Worm (Caenorhabditis elegans) whole organism, L4 larva: ENCODE results near the gene ZC477.3.

Source experiments
- D1046.2 ChIP-seq: fragments of 200-800 bp; sonication (Bioruptor generic); IDR thresholded peaks from 2 replicates; pipeline ENCODE4 v1.3.6; 2022; ENCODE audit warnings: missing genetic modification characterization, missing compliant biosample characterization
- F10B5.3 ChIP-seq: sonication (generic microtip); optimal IDR thresholded peaks from 2 replicates; lab custom pipeline; 2016; ENCODE audit warnings: mild to moderate bottlenecking, missing genetic modification characterization, missing compliant biosample characterization
- F37D6.2 ChIP-seq: sonication (generic microtip); optimal IDR thresholded peaks from 2 replicates; lab custom pipeline; 2016; ENCODE audit warnings: mild to moderate bottlenecking, missing genetic modification characterization, missing compliant biosample characterization
- F49E8.2 ChIP-seq: sonication (generic microtip); optimal IDR thresholded peaks from 2 replicates; lab custom pipeline; 2016; ENCODE audit warnings: missing compliant biosample characterization, mild to moderate bottlenecking, missing genetic modification characterization, borderline replicate concordance
- T26A8.4 ChIP-seq: fragments of 200-800 bp; sonication (Bioruptor generic); IDR thresholded peaks from 2 replicates; pipeline ENCODE4 v1.3.6; 2022; ENCODE audit warnings: missing genetic modification characterization, missing compliant biosample characterization
- Y48G9A.11 ChIP-seq: fragments of 200-800 bp; sonication (Bioruptor generic); IDR thresholded peaks from 2 replicates; pipeline ENCODE4 v1.3.6; 2022; ENCODE audit warnings: missing genetic modification reagents, missing genetic modification characterization, missing compliant biosample characterization
- ZK337.2 ChIP-seq: fragments of 200-800 bp; sonication (Bioruptor generic); IDR thresholded peaks from 2 replicates; pipeline ENCODE4 v1.3.6; 2022; ENCODE audit warnings: missing genetic modification reagents, missing genetic modification characterization, missing compliant biosample characterization
- ZK546.5 ChIP-seq, 2 experiments: sonication (generic microtip); optimal IDR thresholded peaks; 2 replicates each; lab custom pipeline; 2017; ENCODE audit warnings: missing biosample characterization in 2 of 2, missing genetic modification characterization in 2 of 2
- aha-1 ChIP-seq: fragments of 150-350 bp; peaks from one replicate; lab custom pipeline; 2014; ENCODE audit warnings: missing biosample characterization, missing genetic modification characterization
- aly-2 ChIP-seq: sonication (generic microtip); optimal IDR thresholded peaks from 2 replicates; lab custom pipeline; 2018; ENCODE audit warnings: missing biosample characterization, missing genetic modification characterization
- ama-1 ChIP-seq: fragments of 150-350 bp; optimal IDR thresholded peaks from 2 replicates; lab custom pipeline; 2014; ENCODE audit warnings: inconsistent platforms, mixed read lengths
- ceh-20 ChIP-seq: fragments of 200-800 bp; sonication (Bioruptor generic); IDR thresholded peaks from 2 replicates; pipeline ENCODE4 v1.3.6; 2022; ENCODE audit warnings: missing genetic modification reagents, missing genetic modification characterization, missing compliant biosample characterization
- ces-1 ChIP-seq: fragments of 150-350 bp; sonication (generic microtip); optimal IDR thresholded peaks from 4 replicates; lab custom pipeline; 2014; ENCODE audit warnings: missing biosample characterization, missing genetic modification reagents, missing genetic modification characterization
- cey-2 ChIP-seq: sonication (generic microtip); optimal IDR thresholded peaks from 3 replicates; lab custom pipeline; 2017; ENCODE audit warnings: missing genetic modification characterization, mild to moderate bottlenecking, missing compliant biosample characterization, antibody characterized with exemption, borderline replicate concordance; ENCODE audit not compliant: insufficient read depth
- daf-16 ChIP-seq, 3 experiments: sonication (generic microtip); optimal IDR thresholded peaks; 2 replicates each; lab custom pipeline; 2016 to 2017; ENCODE audit warnings: missing genetic modification characterization in 3 of 3, missing genetic modification reagents in 3 of 3, mild to moderate bottlenecking in 2 of 3, missing compliant biosample characterization in 2 of 3, missing biosample characterization in 1 of 3, moderate library complexity in 1 of 3
- daf-19 ChIP-seq: fragments of 200-800 bp; sonication (Bioruptor generic); conservative IDR thresholded peaks from 2 replicates; pipeline ENCODE4 v1.3.6; 2022; ENCODE audit warnings: missing genetic modification characterization, missing compliant biosample characterization
- daf-8 ChIP-seq: fragments of 200-800 bp; sonication (Bioruptor generic); IDR thresholded peaks from 2 replicates; pipeline ENCODE4 v1.3.6; 2022; ENCODE audit warnings: missing genetic modification characterization, missing compliant biosample characterization
- dmd-9 ChIP-seq: fragments of 200-800 bp; sonication (Bioruptor generic); IDR thresholded peaks from 2 replicates; pipeline ENCODE4 v1.3.6; 2022; ENCODE audit warnings: missing genetic modification reagents, missing genetic modification characterization, missing compliant biosample characterization
- dpl-1 ChIP-seq: fragments of 150-350 bp; optimal IDR thresholded peaks from 2 replicates; lab custom pipeline; 2014; ENCODE audit warnings: missing biosample characterization, missing genetic modification reagents, missing genetic modification characterization
- dve-1 ChIP-seq: sonication (generic microtip); optimal IDR thresholded peaks from 2 replicates; lab custom pipeline; 2017; ENCODE audit warnings: antibody characterized with exemption, mild to moderate bottlenecking, missing genetic modification characterization, missing compliant biosample characterization; ENCODE audit not compliant: insufficient read depth
- egl-43 ChIP-seq: fragments of 200-800 bp; sonication (Bioruptor generic); IDR thresholded peaks from 2 replicates; pipeline ENCODE4 v1.3.6; 2022; ENCODE audit warnings: missing genetic modification reagents, missing genetic modification characterization, missing compliant biosample characterization
- hlh-30 ChIP-seq: sonication (generic microtip); optimal IDR thresholded peaks from 2 replicates; lab custom pipeline; 2017; ENCODE audit warnings: antibody characterized with exemption, mild to moderate bottlenecking, missing genetic modification characterization, missing compliant biosample characterization; ENCODE audit not compliant: insufficient read depth
- lin-15B ChIP-seq: fragments of 150-350 bp; sonication (generic microtip); optimal IDR thresholded peaks from 3 replicates; lab custom pipeline; 2014; ENCODE audit warnings: missing biosample characterization, missing genetic modification characterization
- lin-29 ChIP-seq: fragments of 200-800 bp; sonication (Bioruptor generic); IDR thresholded peaks from 2 replicates; pipeline ENCODE4 v1.3.6; 2022; ENCODE audit warnings: missing genetic modification reagents, missing genetic modification characterization, missing compliant biosample characterization
- lir-3 ChIP-seq: sonication (generic microtip); optimal IDR thresholded peaks from 2 replicates; lab custom pipeline; 2016; ENCODE audit warnings: mild to moderate bottlenecking, missing genetic modification characterization, missing compliant biosample characterization
- lsy-2 ChIP-seq, 2 experiments: fragments of 150-350 bp in 1 of 2; sonication (generic microtip) in 1 of 2; optimal IDR thresholded peaks; 2 replicates each; lab custom pipeline; 2014 to 2017; ENCODE audit warnings: missing biosample characterization in 2 of 2, missing genetic modification characterization in 2 of 2
- madf-5 ChIP-seq, 2 experiments: fragments of 200-800 bp; sonication (Bioruptor generic); IDR thresholded peaks; 2 replicates each; pipeline ENCODE4 v1.3.6; 2022; ENCODE audit warnings: missing compliant biosample characterization in 2 of 2, missing genetic modification characterization in 2 of 2
- mdl-1 ChIP-seq, 2 experiments: fragments of 150-350 bp in 1 of 2; sonication (generic microtip) in 1 of 2; optimal IDR thresholded peaks; 2 replicates each; lab custom pipeline; 2014 to 2017; ENCODE audit warnings: missing biosample characterization in 2 of 2, missing genetic modification characterization in 2 of 2
- mes-2 ChIP-seq: sonication (generic microtip); optimal IDR thresholded peaks from 2 replicates; lab custom pipeline; 2016; ENCODE audit warnings: missing genotype, mild to moderate bottlenecking, missing genetic modification characterization, missing compliant biosample characterization; ENCODE audit not compliant: poor library complexity, severe bottlenecking
- mxl-2 ChIP-seq: fragments of 200-800 bp; sonication (Bioruptor generic); conservative IDR thresholded peaks from 2 replicates; pipeline ENCODE4 v1.3.6; 2022; ENCODE audit warnings: missing genetic modification reagents, missing genetic modification characterization, missing compliant biosample characterization
- mxl-3 ChIP-seq: fragments of 200-800 bp; sonication (Bioruptor generic); optimal IDR thresholded peaks from 2 replicates; lab custom pipeline; 2018; ENCODE audit warnings: mild to moderate bottlenecking, missing genetic modification characterization, missing compliant biosample characterization
- nhr-11 ChIP-seq: fragments of 150-350 bp; optimal IDR thresholded peaks from 2 replicates; lab custom pipeline; 2014; ENCODE audit warnings: missing biosample characterization, missing genetic modification characterization
- nhr-6 ChIP-seq: fragments of 150-350 bp; optimal IDR thresholded peaks from 2 replicates; lab custom pipeline; 2014; ENCODE audit warnings: missing biosample characterization, missing genetic modification characterization
- php-3 ChIP-seq: fragments of 200-800 bp; sonication (Bioruptor generic); IDR thresholded peaks from 2 replicates; pipeline ENCODE4 v1.3.6; 2022; ENCODE audit warnings: missing genetic modification reagents, missing genetic modification characterization, missing compliant biosample characterization
- rbr-2 ChIP-seq: sonication (generic microtip); optimal IDR thresholded peaks from 2 replicates; lab custom pipeline; 2016; ENCODE audit warnings: missing genotype, missing genetic modification characterization, missing compliant biosample characterization
- set-16 ChIP-seq: fragments of 200-800 bp; sonication (Bioruptor generic); IDR thresholded peaks from 2 replicates; pipeline ENCODE4 v1.3.6; 2022; ENCODE audit warnings: missing genetic modification reagents, missing genetic modification characterization, missing compliant biosample characterization
- snpc-1.2 ChIP-seq: fragments of 200-800 bp; sonication (Bioruptor generic); IDR thresholded peaks from 2 replicates; pipeline ENCODE4 v1.3.6; 2022; ENCODE audit warnings: missing genetic modification reagents, missing genetic modification characterization, missing compliant biosample characterization
- unc-39 ChIP-seq: sonication (generic microtip); optimal IDR thresholded peaks from 2 replicates; lab custom pipeline; 2017; ENCODE audit warnings: missing biosample characterization, missing genetic modification characterization
- unc-62 ChIP-seq, 3 experiments: fragments of 150-350 bp in 1 of 3; sonication (generic microtip); optimal IDR thresholded peaks in 2 of 3; peaks in 1 of 3; 1 replicate in 1 of 3; 2 replicates in 2 of 3; lab custom pipeline; 2014 to 2017; ENCODE audit warnings: missing biosample characterization in 3 of 3, missing genetic modification characterization in 3 of 3, missing genetic modification reagents in 3 of 3, missing genotype in 1 of 3
- zip-2 ChIP-seq: fragments of 150-350 bp; optimal IDR thresholded peaks from 2 replicates; lab custom pipeline; 2014; ENCODE audit warnings: missing biosample characterization, missing genetic modification characterization

ZC477.3 gene

ce11 chrIV:7133140-7133539 lies 29.8 kb downstream of the ZC477.3 start, which contains the start of gene cyn-12:
cyn-12 (minus strand) TSS chrIV:7133217.
- TF ChIP-seq daf-8 (GFP tag; lab: Robert Waterston, UW), result no peak
- TF ChIP-seq mes-2, result peak; percentile 52
- TF ChIP-seq aly-2 (tag; lab: Kevin White, UChicago), result no peak
- TF ChIP-seq lsy-2 (tag; optimal IDR thresholded peaks at IDR 0.05; lab: Kevin White, UChicago), result peak in 1 of 2 experiments; percentile 43
- peak; percentile 11 for TF ChIP-seq ama-1
- TF ChIP-seq dmd-9 (GFP tag; lab: Robert Waterston, UW), result no peak
- peak in 1 of 2 experiments; percentile 61 for TF ChIP-seq unc-62 (GFP tag; optimal IDR thresholded peaks at IDR 0.05 in 1 of 2; lab: Kevin White, UChicago)
- TF ChIP-seq unc-62 (tag; optimal IDR thresholded peaks at IDR 0.05; lab: Kevin White, UChicago), result no peak
- TF ChIP-seq nhr-6 (tag; lab: Kevin White, UChicago), result no peak
- TF ChIP-seq dve-1 (tag; lab: Kevin White, UChicago), result peak; percentile 7
- no peak for TF ChIP-seq php-3 (GFP tag; lab: Robert Waterston, UW)
- TF ChIP-seq lin-15B (tag; lab: Kevin White, UChicago), result no peak
- peak; percentile 33 for TF ChIP-seq dpl-1 (GFP tag; lab: Kevin White, UChicago)

ce11 chrIV:7133983-7134382 lies 30.7 kb downstream of the ZC477.3 start, which contains the start of gene mutd-1:
mutd-1 (minus strand) TSS chrIV:7134083.
- TF ChIP-seq lsy-2 (tag; optimal IDR thresholded peaks at IDR 0.05; lab: Kevin White, UChicago) (peak in 1 of 2 experiments; percentile 6), D1046.2 (no peak), aha-1 (peak; percentile 1)

DNA sequence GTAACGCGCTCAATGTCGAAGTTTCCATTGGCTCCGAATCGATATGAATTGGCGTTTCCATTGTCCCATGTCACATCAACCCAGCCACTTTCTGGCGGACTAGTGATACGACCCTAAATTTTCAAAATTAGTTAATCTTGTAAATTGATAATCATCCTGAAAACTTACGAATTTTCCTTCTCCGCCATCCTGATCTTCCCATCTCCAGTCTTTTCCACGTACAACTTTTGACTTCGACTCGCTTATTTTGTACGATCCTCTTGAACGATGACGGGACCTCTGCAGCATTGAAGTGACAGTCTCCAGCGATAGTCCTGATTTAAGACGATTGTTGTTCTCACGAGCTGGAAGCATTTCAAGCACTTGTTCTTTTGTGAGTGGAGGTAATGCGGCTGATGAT lies 35.9 kb downstream of the ZC477.3 start:
- TF ChIP-seq nhr-11 (tag; lab: Kevin White, UChicago) (no peak), unc-62 (GFP tag; optimal IDR thresholded peaks at IDR 0.05 in 1 of 2; lab: Kevin White, UChicago) (peak in 1 of 2 experiments; percentile 97), unc-62 (tag; optimal IDR thresholded peaks at IDR 0.05; lab: Kevin White, UChicago) (no peak)

DNA sequence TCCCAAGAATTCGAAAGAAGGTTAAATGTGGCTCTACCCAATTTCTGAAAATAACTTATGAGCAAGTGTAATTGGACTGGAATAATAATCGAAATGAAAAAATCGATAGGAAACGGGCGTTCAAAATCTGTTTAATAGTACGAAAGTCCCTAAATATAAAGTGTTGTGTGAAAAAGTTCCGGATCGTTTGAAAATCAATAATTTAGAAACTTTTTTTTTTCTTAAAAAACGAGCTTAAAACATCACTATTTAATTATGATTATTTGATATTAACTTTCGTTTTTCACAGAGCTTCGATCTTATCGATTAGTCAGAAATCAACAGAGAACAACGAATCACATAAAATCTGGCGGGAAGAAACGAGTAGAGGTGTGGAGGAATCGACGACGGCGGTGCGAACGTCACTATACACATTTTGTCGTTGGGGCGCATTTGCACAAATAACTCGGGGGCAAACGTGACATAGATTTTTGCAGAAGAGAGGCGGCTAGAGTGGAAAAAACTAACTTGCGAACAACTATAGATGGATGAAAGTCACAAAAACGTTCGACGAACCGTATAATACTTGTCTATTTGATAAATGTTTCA lies 41.5 kb downstream of the ZC477.3 start, which contains the start of gene hecd-1:
TSS of gene hecd-1 (minus strand) at position 51 of the 588 bp plus-strand sequence.
- TF ChIP-seq hlh-30 (peak; percentile 79), ZK546.5 (tag; optimal IDR thresholded peaks at IDR 0.05; lab: Kevin White, UChicago) (no peak), dmd-9 (GFP tag; lab: Robert Waterston, UW) (no peak), mxl-2 (no peak), madf-5 (GFP tag; IDR thresholded peaks at IDR 0.05; lab: Robert Waterston, UW) (no peak), rbr-2 (tag; lab: Kevin White, UChicago) (no peak), F49E8.2 (tag; lab: Kevin White, UChicago) (no peak), mdl-1 (tag; optimal IDR thresholded peaks at IDR 0.05; lab: Kevin White, UChicago) (peak in 1 of 2 experiments; percentile 25), F10B5.3 (tag; lab: Kevin White, UChicago) (no peak), ces-1 (no peak), dpl-1 (GFP tag; lab: Kevin White, UChicago) (peak; percentile 20), unc-39 (tag; lab: Kevin White, UChicago) (no peak), mxl-3 (peak; percentile 37), dve-1 (tag; lab: Kevin White, UChicago) (peak; percentile 16), mes-2 (peak; percentile 13), zip-2 (tag; lab: Kevin White, UChicago) (no peak), lir-3 (tag; lab: Kevin White, UChicago) (no peak), T26A8.4 (no peak), set-16 (GFP tag; lab: Robert Waterston, UW) (no peak), F37D6.2 (tag; lab: Kevin White, UChicago) (no peak), ceh-20 (GFP tag; lab: Robert Waterston, UW) (no peak), ZK337.2 (GFP tag; lab: Robert Waterston, UW) (no peak), snpc-1.2 (GFP tag; lab: Robert Waterston, UW) (no peak), lsy-2 (tag; optimal IDR thresholded peaks at IDR 0.05; lab: Kevin White, UChicago) (peak in 1 of 2 experiments; percentile 56), aha-1 (peak; percentile 79), ama-1 (no peak), daf-16 (GFP tag; optimal IDR thresholded peaks at IDR 0.05; lab: Kevin White, UChicago) (no peak), daf-16 (tag; optimal IDR thresholded peaks at IDR 0.05; lab: Kevin White, UChicago) (no peak), cey-2 (tag; lab: Kevin White, UChicago) (no peak), daf-19 (GFP tag; lab: Robert Waterston, UW) (no peak), egl-43 (GFP tag; lab: Robert Waterston, UW) (no peak), lin-29 (no peak), Y48G9A.11 (GFP tag; lab: Robert Waterston, UW) (no peak)
